Worm (Caenorhabditis elegans) whole organism, L1 larva: Measurements from ENCODE around the gene Y38H6C.21.

Experiments
- aha-1 ChIP-seq: fragments of 150-350 bp; optimal IDR thresholded peaks from 2 replicates; lab custom pipeline; 2014; ENCODE audit warnings: missing biosample characterization, missing genetic modification characterization
- aly-2 ChIP-seq: fragments of 150-350 bp; optimal IDR thresholded peaks from 2 replicates; lab custom pipeline; 2014; ENCODE audit warnings: missing biosample characterization, missing genetic modification characterization
- ama-1 ChIP-seq: fragments of 150-350 bp; optimal IDR thresholded peaks from 2 replicates; lab custom pipeline; 2014
- egl-13 ChIP-seq: sonication (generic microtip); optimal IDR thresholded peaks from 2 replicates; lab custom pipeline; 2016; ENCODE audit warnings: missing genotype, missing genetic modification reagents, missing genetic modification characterization, missing compliant biosample characterization
- egl-27 ChIP-seq, 2 experiments: fragments of 150-350 bp in 1 of 2; sonication (generic microtip); optimal IDR thresholded peaks; 3 replicates each; lab custom pipeline; 2017 to 2018; ENCODE audit warnings: missing biosample characterization in 2 of 2, missing genetic modification characterization in 2 of 2, missing genetic modification reagents in 2 of 2
- fkh-10 ChIP-seq: sonication (generic microtip); optimal IDR thresholded peaks from 2 replicates; lab custom pipeline; 2017; ENCODE audit warnings: missing biosample characterization, missing genetic modification reagents, missing genetic modification characterization
- nhr-237 ChIP-seq: fragments of 150-350 bp; optimal IDR thresholded peaks from 2 replicates; lab custom pipeline; 2014; ENCODE audit warnings: missing biosample characterization, missing genetic modification characterization
- unc-62 ChIP-seq: fragments of 150-350 bp; optimal IDR thresholded peaks from 2 replicates; lab custom pipeline; 2014; ENCODE audit warnings: missing biosample characterization, missing genetic modification reagents, missing genetic modification characterization

DNA sequence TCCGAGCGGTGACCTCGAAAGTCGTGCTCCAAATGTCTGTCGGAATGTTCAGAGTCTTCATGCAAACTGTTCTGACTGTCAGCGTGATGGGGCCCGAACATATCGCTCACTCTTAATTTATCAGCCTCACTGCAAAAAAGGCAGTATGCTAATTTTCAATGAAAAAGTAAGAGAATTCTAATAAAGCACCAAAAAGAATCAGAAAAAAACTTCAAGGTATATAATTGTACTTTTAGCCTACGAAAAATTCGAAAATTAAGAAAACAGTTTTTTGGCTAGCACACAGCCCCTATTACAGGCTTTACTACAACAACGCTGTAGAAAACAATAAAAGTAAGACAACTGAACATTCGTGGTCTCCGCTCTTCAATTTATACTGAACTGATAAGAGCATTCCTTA, 6.7 kb upstream of the Y38H6C.21 start, which contains the start of gene F26F2.1:
- TF ChIP-seq ama-1 = no peak
- no peak for TF ChIP-seq nhr-237
- TF ChIP-seq fkh-10 (GFP tag; lab: Kevin White, UChicago) = no peak
- TF ChIP-seq egl-13 (tag; lab: Kevin White, UChicago) = no peak
- no peak for TF ChIP-seq aha-1
- TF ChIP-seq aly-2 = no peak
- no peak for TF ChIP-seq unc-62 (GFP tag; lab: Kevin White, UChicago)
- TF ChIP-seq egl-27 (tag; optimal IDR thresholded peaks at IDR 0.05; lab: Kevin White, UChicago) = no peak
